Fruit fly (Drosophila melanogaster) ovary, adult (tissue): ENCODE data around the gene Rat1.

Experiments used
- CG17801 ChIP-seq: fragments of 200-800 bp; optimal IDR thresholded peaks from 2 replicates; lab custom pipeline; 2019; ENCODE audit warnings: missing biosample characterization, mild to moderate bottlenecking, missing genetic modification characterization, moderate library complexity; ENCODE audit not compliant: partially characterized antibody

Gene Rat1

DNA sequence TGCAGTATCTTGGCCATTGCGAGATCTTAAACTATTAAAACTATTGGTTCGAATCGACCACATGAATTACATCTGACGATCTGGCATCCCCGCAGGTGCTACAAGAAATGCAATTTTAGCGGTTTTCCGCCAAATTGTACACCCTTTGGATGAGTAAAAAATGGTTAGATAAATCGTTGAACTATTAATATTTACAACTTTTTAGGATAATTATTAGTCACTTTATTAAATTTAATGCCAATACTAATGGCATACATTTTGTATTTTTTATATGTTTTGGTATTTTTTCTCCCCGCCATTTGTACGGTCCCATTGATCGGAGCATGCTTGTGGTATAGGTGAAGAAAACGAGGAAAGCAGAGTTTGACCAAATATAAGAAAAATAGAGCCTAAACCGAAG is at the start of gene Rat1, which contains the start of gene Polr1F:
Gene Rat1, plus strand, starts transcription at position 323 of the 400 bp plus-strand sequence.
Gene Polr1F, minus strand, starts transcription at position 84 of the 400 bp plus-strand sequence.
- peak; percentile 10 for TF ChIP-seq CG17801 (GFP tag; lab: Kevin White, UChicago)

DNA sequence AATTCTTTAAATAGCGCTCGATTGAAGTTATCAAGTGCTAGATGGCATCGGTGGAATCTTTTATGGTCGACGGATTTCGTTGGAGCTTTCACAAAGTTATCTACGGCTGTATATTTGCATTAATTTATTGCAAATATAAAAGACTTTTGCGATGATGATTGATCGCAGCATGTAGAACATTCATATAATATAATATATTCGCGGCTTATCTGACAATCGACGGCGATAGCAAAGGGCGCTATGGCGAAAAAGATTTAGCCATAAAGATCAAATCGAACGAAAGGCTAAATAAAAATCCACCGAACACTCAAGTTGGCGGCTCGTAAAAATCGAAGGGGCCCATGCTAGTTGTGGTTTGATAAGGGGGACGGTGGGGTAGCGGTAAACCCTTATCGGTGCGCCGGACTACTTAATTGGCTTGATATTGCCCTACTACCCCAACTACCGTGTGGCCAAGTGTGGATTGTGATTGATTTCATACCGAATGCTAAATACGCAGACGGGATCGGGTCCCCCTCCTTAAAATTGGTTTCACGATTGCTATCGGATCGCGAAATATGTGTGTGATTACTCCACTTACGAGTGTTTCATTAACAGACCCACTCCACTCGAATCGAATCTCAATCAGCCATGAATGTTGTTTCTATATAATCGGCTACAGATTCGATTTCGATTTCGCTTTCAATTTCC is 39.6 kb upstream of the Rat1 start:
- no peak for TF ChIP-seq CG17801 (GFP tag; lab: Kevin White, UChicago)

DNA sequence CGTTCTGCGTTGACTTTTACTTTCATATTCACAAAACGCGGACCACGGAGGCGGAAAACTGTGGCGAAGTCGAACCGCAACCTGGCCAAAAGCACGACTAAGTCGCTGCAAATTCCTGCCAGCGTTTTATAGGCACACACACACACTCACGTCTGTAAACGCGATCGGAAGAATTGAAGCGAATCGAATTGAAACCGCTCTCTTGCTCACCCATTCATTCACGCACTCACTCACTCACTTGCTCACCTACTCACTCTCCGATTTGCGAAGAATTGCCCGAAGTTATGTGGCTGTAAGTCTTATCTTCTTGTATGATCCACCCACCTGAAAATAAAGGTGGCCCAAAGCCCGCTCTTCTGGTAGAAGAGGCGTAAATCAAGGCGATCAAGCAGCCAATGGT is 37.6 kb upstream of the Rat1 start, which contains the start of gene Nha1:
Gene Nha1, minus strand, starts transcription at position 101 of the 400 bp plus-strand sequence.
- TF ChIP-seq CG17801 (GFP tag; lab: Kevin White, UChicago) = no peak

dm6 chr2L:6870777-6871176 is 37.1 kb upstream of the Rat1 start:
- no peak for TF ChIP-seq CG17801 (GFP tag; lab: Kevin White, UChicago)

- no peak for TF ChIP-seq CG17801 (GFP tag; lab: Kevin White, UChicago)
These were observed 33.9 kb upstream of the Rat1 start for dm6 chr2L:6874006-6874405.

DNA sequence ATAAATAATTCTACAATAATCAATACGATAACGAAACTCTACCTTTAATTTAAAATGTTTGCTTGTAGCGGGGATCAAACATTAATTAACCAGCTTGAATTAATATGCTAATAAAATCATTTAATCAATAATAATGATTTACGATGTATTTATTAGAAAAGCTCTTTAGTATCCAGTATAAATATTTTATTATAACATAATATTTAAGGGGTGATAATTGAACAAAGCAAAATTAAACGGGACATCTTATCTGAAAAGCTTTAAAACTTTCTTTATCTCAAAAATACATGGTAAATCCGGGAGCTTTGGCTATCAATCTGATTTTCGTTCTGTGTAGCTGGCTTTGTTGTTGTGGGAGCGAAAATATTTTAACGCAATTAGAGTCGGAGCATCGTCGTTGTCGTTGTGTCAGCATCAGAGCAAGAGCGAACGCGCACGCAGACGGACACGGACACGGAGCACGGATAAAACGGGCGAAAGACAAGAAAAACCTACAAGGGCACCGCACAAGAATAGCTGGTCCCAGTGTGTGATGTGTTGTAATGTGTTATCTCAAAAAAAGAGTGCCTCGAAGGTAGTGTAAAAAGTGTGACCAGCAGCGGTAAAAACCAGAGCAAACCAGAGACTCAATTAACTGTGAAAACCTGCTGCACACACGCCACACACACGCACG is 33.2 kb upstream of the Rat1 start, which contains the start of gene Nlg2:
Gene Nlg2, plus strand, starts transcription at position 375 of the 673 bp plus-strand sequence.
- no peak for TF ChIP-seq CG17801 (GFP tag; lab: Kevin White, UChicago)

DNA sequence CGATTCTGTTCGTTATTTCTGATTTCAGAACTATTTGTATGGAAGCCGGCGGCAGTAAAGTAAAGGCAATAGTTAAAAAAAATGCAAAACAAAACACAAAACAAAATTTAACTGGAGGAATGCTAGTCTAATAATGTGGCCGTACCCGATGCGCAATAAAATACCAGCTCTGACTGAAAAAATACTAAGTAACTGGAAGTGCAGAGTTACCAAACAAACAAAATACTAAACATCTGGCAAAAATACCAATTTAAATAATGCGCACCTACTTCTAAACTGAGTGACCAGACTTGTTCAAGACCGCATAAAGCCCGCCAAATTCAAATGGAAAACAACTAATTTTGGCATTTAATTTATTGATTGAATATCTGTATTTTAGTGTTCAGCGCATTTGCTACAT is 6.1 kb downstream of the Rat1 start, which contains the start of gene Wee1:
Gene Wee1, minus strand, starts transcription at position 175 of the 400 bp plus-strand sequence.
- TF ChIP-seq CG17801 (GFP tag; lab: Kevin White, UChicago) = no peak

DNA sequence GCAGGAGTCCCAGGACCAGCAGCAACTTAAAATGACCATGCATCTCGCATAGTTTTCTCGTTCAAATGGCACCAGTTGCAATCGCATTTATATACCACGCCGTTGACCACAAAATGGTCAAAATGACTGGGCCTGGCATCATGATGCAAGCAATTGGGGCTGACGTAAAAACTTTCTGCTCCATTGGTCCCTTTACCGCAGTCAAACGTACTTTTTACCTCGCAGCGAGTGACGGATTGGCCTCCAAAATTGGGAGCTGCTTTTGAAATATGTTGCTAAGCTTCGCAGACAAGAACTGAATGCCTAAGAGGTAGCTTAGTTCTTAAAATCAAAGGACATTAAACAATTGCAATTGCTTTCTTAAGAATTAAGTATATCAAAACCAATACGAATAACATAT is 8.5 kb downstream of the Rat1 start, which contains the start of gene CG32829:
Gene CG32829, minus strand, starts transcription at position 101 of the 400 bp plus-strand sequence.
- no peak for TF ChIP-seq CG17801 (GFP tag; lab: Kevin White, UChicago)

DNA sequence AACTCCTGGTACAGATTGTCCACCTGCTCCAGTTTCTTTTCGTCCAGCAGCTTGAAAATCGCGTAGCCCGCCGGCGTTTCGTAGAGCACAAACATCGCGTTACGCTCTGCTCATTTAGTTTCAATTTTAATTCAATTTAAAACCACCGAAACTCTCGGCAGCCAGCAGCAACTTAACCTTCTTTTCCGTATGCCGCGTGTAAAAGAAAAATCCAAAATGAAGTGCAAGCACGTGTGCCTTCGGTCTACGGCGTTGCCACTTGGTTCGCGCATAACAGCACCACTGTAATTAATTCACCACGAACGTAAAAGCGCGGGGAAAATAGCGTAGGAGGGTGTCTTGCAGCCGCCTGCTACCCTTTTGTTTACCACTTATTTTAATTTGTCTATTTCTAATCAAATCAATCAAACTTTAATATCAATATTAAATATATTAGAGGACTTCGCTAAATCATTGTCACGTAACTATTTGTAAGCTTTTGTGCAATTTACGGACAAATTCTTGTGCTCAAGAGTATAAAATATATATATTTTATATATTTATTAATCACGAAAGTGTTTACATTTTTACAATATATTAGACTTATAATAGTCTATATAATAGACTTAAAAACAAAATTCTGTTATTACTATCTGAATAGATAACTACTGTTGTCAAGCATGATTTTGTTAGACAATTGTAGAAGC is 10.8 kb downstream of the Rat1 start, which contains the start of gene nop5:
Gene nop5, minus strand, starts transcription at position 227 of the 686 bp plus-strand sequence.
- peak; percentile 69 for TF ChIP-seq CG17801 (GFP tag; lab: Kevin White, UChicago)

dm6 chr2L:6919203-6919849 is 11.4 kb downstream of the Rat1 start:
- no peak for TF ChIP-seq CG17801 (GFP tag; lab: Kevin White, UChicago)

DNA sequence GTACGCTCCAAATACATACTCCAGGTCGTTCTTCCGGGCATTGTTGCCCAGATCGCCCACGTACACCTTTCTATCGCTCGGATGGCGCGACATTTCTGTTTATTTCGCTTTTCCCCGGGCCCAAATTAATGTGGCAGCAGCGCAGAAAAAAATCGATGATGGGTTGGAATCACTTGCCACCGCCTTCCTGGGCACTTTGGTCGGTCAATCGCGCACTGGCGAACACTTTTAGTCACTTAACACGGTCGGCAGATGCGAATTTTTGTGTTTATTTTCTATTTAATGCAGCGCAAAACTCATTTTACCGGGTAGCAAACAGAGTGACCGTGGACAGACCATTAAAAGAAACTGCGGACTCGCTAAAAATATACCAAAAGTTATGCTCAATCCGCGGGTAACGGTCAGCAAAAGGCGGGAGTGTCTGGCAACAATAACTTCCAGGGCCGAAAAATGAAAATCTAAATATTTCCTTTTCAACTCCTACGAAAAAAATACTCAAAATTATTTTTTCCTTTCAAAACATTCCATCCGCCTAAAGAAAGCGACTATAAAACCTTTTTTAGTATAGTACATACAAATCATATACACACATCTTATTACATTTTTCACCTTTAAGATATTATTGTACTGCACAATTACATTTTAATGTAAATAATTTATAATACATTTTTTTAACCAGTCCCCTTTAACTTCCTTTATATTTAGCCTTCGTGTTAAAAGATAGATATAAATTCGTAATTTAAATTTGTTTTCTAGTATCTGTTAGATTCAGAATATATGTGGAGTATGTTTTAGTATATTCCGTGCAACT is 12.2 kb downstream of the Rat1 start, which contains the start of gene x16:
Gene x16, minus strand, starts transcription at position 361 of the 811 bp plus-strand sequence.
- no peak for TF ChIP-seq CG17801 (GFP tag; lab: Kevin White, UChicago)

dm6 chr2L:6920661-6921359 is 12.9 kb downstream of the Rat1 start, which contains the start of gene Hrb27C:
TSS of gene Hrb27C (plus strand) at chr2L:6920704.
- peak; percentile 28 for TF ChIP-seq CG17801 (GFP tag; lab: Kevin White, UChicago)
